Worm (Caenorhabditis elegans) whole organism, L4 larva: ENCODE data around the gene gkow-1.

Experiments
- D1046.2 ChIP-seq: fragments of 200-800 bp; sonication (Bioruptor generic); IDR thresholded peaks from 2 replicates; pipeline ENCODE4 v1.3.6; 2022; ENCODE audit warnings: missing genetic modification characterization, missing compliant biosample characterization
- F37D6.2 ChIP-seq: sonication (generic microtip); optimal IDR thresholded peaks from 2 replicates; lab custom pipeline; 2016; ENCODE audit warnings: mild to moderate bottlenecking, missing genetic modification characterization, missing compliant biosample characterization
- F44E2.7 ChIP-seq: fragments of 200-800 bp; sonication (Bioruptor generic); IDR thresholded peaks from 2 replicates; pipeline ENCODE4 v2.1.2; 2022; ENCODE audit warnings: missing genetic modification characterization, missing compliant biosample characterization
- R02D3.7 ChIP-seq: fragments of 150-350 bp; sonication (generic microtip); optimal IDR thresholded peaks from 3 replicates; lab custom pipeline; 2014; ENCODE audit warnings: missing biosample characterization, missing genetic modification characterization
- Y105C5A.15 ChIP-seq: fragments of 200-800 bp; sonication (Bioruptor generic); IDR thresholded peaks from 2 replicates; pipeline ENCODE4 v1.3.6; 2022; ENCODE audit warnings: missing genetic modification characterization, missing compliant biosample characterization
- Y5F2A.4 ChIP-seq: fragments of 200-800 bp; sonication (Bioruptor generic); optimal IDR thresholded peaks from 2 replicates; lab custom pipeline; 2018; ENCODE audit warnings: mild to moderate bottlenecking, missing genetic modification characterization, missing compliant biosample characterization
- aly-2 ChIP-seq: sonication (generic microtip); optimal IDR thresholded peaks from 2 replicates; lab custom pipeline; 2018; ENCODE audit warnings: missing biosample characterization, missing genetic modification characterization
- attf-4 ChIP-seq: sonication (generic microtip); optimal IDR thresholded peaks from 3 replicates; lab custom pipeline; 2017; ENCODE audit warnings: missing biosample characterization, missing genetic modification characterization
- ceh-20 ChIP-seq: fragments of 200-800 bp; sonication (Bioruptor generic); IDR thresholded peaks from 2 replicates; pipeline ENCODE4 v1.3.6; 2022; ENCODE audit warnings: missing genetic modification reagents, missing genetic modification characterization, missing compliant biosample characterization
- ceh-62 ChIP-seq: sonication (generic microtip); optimal IDR thresholded peaks from 2 replicates; lab custom pipeline; 2017; ENCODE audit warnings: missing biosample characterization, missing genetic modification characterization
- ctbp-1 ChIP-seq: fragments of 200-800 bp; sonication (Bioruptor generic); IDR thresholded peaks from 2 replicates; pipeline ENCODE4 v1.3.6; 2022; ENCODE audit warnings: missing genetic modification reagents, missing genetic modification characterization, missing compliant biosample characterization
- daf-12 ChIP-seq: fragments of 150-350 bp; optimal IDR thresholded peaks from 2 replicates; lab custom pipeline; 2014; ENCODE audit warnings: missing biosample characterization, missing genetic modification reagents, missing genetic modification characterization
- daf-16 ChIP-seq, 3 experiments: sonication (generic microtip); optimal IDR thresholded peaks; 2 replicates each; lab custom pipeline; 2016 to 2017; ENCODE audit warnings: missing genetic modification characterization in 3 of 3, missing genetic modification reagents in 3 of 3, mild to moderate bottlenecking in 2 of 3, missing compliant biosample characterization in 2 of 3, missing biosample characterization in 1 of 3, moderate library complexity in 1 of 3
- dmd-6 ChIP-seq: fragments of 200-800 bp; sonication (Bioruptor generic); IDR thresholded peaks from 2 replicates; pipeline ENCODE4 v1.3.6; 2022; ENCODE audit warnings: missing genetic modification reagents, missing genetic modification characterization, missing compliant biosample characterization
- dmd-9 ChIP-seq: fragments of 200-800 bp; sonication (Bioruptor generic); IDR thresholded peaks from 2 replicates; pipeline ENCODE4 v1.3.6; 2022; ENCODE audit warnings: missing genetic modification reagents, missing genetic modification characterization, missing compliant biosample characterization
- dpl-1 ChIP-seq: fragments of 150-350 bp; optimal IDR thresholded peaks from 2 replicates; lab custom pipeline; 2014; ENCODE audit warnings: missing biosample characterization, missing genetic modification reagents, missing genetic modification characterization
- egl-27 ChIP-seq: sonication (generic microtip); optimal IDR thresholded peaks from 3 replicates; lab custom pipeline; 2017; ENCODE audit warnings: missing biosample characterization, missing genetic modification reagents, missing genetic modification characterization
- egl-43 ChIP-seq: fragments of 200-800 bp; sonication (Bioruptor generic); IDR thresholded peaks from 2 replicates; pipeline ENCODE4 v1.3.6; 2022; ENCODE audit warnings: missing genetic modification reagents, missing genetic modification characterization, missing compliant biosample characterization
- hif-1 ChIP-seq, 2 experiments: sonication (generic microtip); optimal IDR thresholded peaks; 2 replicates each; lab custom pipeline; 2016 to 2017; ENCODE audit warnings: missing compliant biosample characterization in 2 of 2, missing genetic modification characterization in 2 of 2, missing genetic modification reagents in 2 of 2, missing genotype in 2 of 2, mild to moderate bottlenecking in 1 of 2
- hlh-11 ChIP-seq: fragments of 200-800 bp; sonication (Bioruptor generic); optimal IDR thresholded peaks from 2 replicates; lab custom pipeline; 2018; ENCODE audit warnings: mild to moderate bottlenecking, missing genetic modification characterization, missing compliant biosample characterization
- hlh-30 ChIP-seq: sonication (generic microtip); optimal IDR thresholded peaks from 2 replicates; lab custom pipeline; 2017; ENCODE audit warnings: antibody characterized with exemption, mild to moderate bottlenecking, missing genetic modification characterization, missing compliant biosample characterization; ENCODE audit not compliant: insufficient read depth
- hmg-1.1 ChIP-seq: fragments of 200-800 bp; sonication (Bioruptor generic); IDR thresholded peaks from 2 replicates; pipeline ENCODE4 v1.3.6; 2022; ENCODE audit warnings: missing genetic modification reagents, missing genetic modification characterization, missing compliant biosample characterization
- lim-7 ChIP-seq: fragments of 200-800 bp; sonication (Bioruptor generic); IDR thresholded peaks from 2 replicates; pipeline ENCODE4 v1.3.6; 2022; ENCODE audit warnings: missing genetic modification characterization, missing compliant biosample characterization
- lin-1 ChIP-seq: fragments of 200-800 bp; sonication (Bioruptor generic); IDR thresholded peaks from 2 replicates; pipeline ENCODE4 v1.3.6; 2022; ENCODE audit warnings: missing genetic modification reagents, missing genetic modification characterization, missing compliant biosample characterization
- lin-13 ChIP-seq: fragments of 150-350 bp; optimal IDR thresholded peaks from 2 replicates; lab custom pipeline; 2014; ENCODE audit warnings: missing biosample characterization, missing genetic modification reagents, missing genetic modification characterization
- lin-29 ChIP-seq: fragments of 200-800 bp; sonication (Bioruptor generic); IDR thresholded peaks from 2 replicates; pipeline ENCODE4 v1.3.6; 2022; ENCODE audit warnings: missing genetic modification reagents, missing genetic modification characterization, missing compliant biosample characterization
- lin-38 ChIP-seq: fragments of 200-800 bp; sonication (Bioruptor generic); IDR thresholded peaks from 2 replicates; pipeline ENCODE4 v1.3.6; 2022; ENCODE audit warnings: missing genetic modification reagents, missing genetic modification characterization, missing compliant biosample characterization
- lsy-2 ChIP-seq, 2 experiments: fragments of 150-350 bp in 1 of 2; sonication (generic microtip) in 1 of 2; optimal IDR thresholded peaks; 2 replicates each; lab custom pipeline; 2014 to 2017; ENCODE audit warnings: missing biosample characterization in 2 of 2, missing genetic modification characterization in 2 of 2
- madf-9 ChIP-seq: fragments of 200-800 bp; sonication (Bioruptor generic); conservative IDR thresholded peaks from 2 replicates; pipeline ENCODE4 v1.3.6; 2022; ENCODE audit warnings: missing genetic modification reagents, missing genetic modification characterization, missing compliant biosample characterization
- mdt-29 ChIP-seq: fragments of 200-800 bp; sonication (Bioruptor generic); IDR thresholded peaks from 2 replicates; pipeline ENCODE4 v1.3.6; 2022; ENCODE audit warnings: missing genetic modification reagents, missing genetic modification characterization, missing compliant biosample characterization
- mep-1 ChIP-seq: fragments of 150-350 bp; sonication (generic microtip); optimal IDR thresholded peaks from 3 replicates; lab custom pipeline; 2014; ENCODE audit warnings: missing biosample characterization, missing genetic modification characterization
- mes-2 ChIP-seq: sonication (generic microtip); optimal IDR thresholded peaks from 2 replicates; lab custom pipeline; 2016; ENCODE audit warnings: missing genotype, mild to moderate bottlenecking, missing genetic modification characterization, missing compliant biosample characterization; ENCODE audit not compliant: poor library complexity, severe bottlenecking
- mxl-3 ChIP-seq: fragments of 200-800 bp; sonication (Bioruptor generic); optimal IDR thresholded peaks from 2 replicates; lab custom pipeline; 2018; ENCODE audit warnings: mild to moderate bottlenecking, missing genetic modification characterization, missing compliant biosample characterization
- nhr-102 ChIP-seq: sonication (generic microtip); optimal IDR thresholded peaks from 2 replicates; lab custom pipeline; 2016; ENCODE audit warnings: mild to moderate bottlenecking, missing genetic modification characterization, moderate library complexity, missing compliant biosample characterization
- nhr-11 ChIP-seq: fragments of 150-350 bp; optimal IDR thresholded peaks from 2 replicates; lab custom pipeline; 2014; ENCODE audit warnings: missing biosample characterization, missing genetic modification characterization
- nhr-111 ChIP-seq: fragments of 200-800 bp; sonication (Bioruptor generic); optimal IDR thresholded peaks from 2 replicates; lab custom pipeline; 2018; ENCODE audit warnings: mild to moderate bottlenecking, missing genetic modification characterization, missing compliant biosample characterization
- nhr-237 ChIP-seq: sonication (generic microtip); optimal IDR thresholded peaks from 2 replicates; lab custom pipeline; 2017; ENCODE audit warnings: missing biosample characterization, missing genetic modification characterization
- nhr-28 ChIP-seq: fragments of 150-350 bp; optimal IDR thresholded peaks from 2 replicates; lab custom pipeline; 2014; ENCODE audit warnings: missing biosample characterization, missing genetic modification characterization
- nhr-42 ChIP-seq: fragments of 200-800 bp; sonication (Bioruptor generic); IDR thresholded peaks from 2 replicates; pipeline ENCODE4 v1.3.6; 2022; ENCODE audit warnings: missing genetic modification characterization, missing compliant biosample characterization
- nhr-77 ChIP-seq: fragments of 150-350 bp; optimal IDR thresholded peaks from 2 replicates; lab custom pipeline; 2014; ENCODE audit warnings: missing biosample characterization, missing genetic modification characterization
- rbr-2 ChIP-seq: sonication (generic microtip); optimal IDR thresholded peaks from 2 replicates; lab custom pipeline; 2016; ENCODE audit warnings: missing genotype, missing genetic modification characterization, missing compliant biosample characterization
- set-16 ChIP-seq: fragments of 200-800 bp; sonication (Bioruptor generic); IDR thresholded peaks from 2 replicates; pipeline ENCODE4 v1.3.6; 2022; ENCODE audit warnings: missing genetic modification reagents, missing genetic modification characterization, missing compliant biosample characterization
- spr-1 ChIP-seq: sonication (generic microtip); optimal IDR thresholded peaks from 2 replicates; lab custom pipeline; 2016; ENCODE audit warnings: mild to moderate bottlenecking, missing genetic modification characterization, missing compliant biosample characterization
- tag-97 ChIP-seq: fragments of 200-800 bp; sonication (Bioruptor generic); IDR thresholded peaks from 2 replicates; pipeline ENCODE4 v1.3.6; 2022; ENCODE audit warnings: missing genetic modification characterization, missing compliant biosample characterization
- tra-1 ChIP-seq: fragments of 200-800 bp; sonication (Bioruptor generic); IDR thresholded peaks from 2 replicates; pipeline ENCODE4 v1.3.6; 2022; ENCODE audit warnings: missing genetic modification reagents, missing genetic modification characterization, missing compliant biosample characterization
- zag-1 ChIP-seq: fragments of 150-350 bp; optimal IDR thresholded peaks from 2 replicates; lab custom pipeline; 2014; ENCODE audit warnings: missing biosample characterization, missing genetic modification characterization
- zip-11 ChIP-seq: fragments of 200-800 bp; sonication (Bioruptor generic); IDR thresholded peaks from 2 replicates; pipeline ENCODE4 v1.3.6; 2022; ENCODE audit warnings: missing genetic modification characterization, missing compliant biosample characterization
- zip-2 ChIP-seq: fragments of 150-350 bp; optimal IDR thresholded peaks from 2 replicates; lab custom pipeline; 2014; ENCODE audit warnings: missing biosample characterization, missing genetic modification characterization
- ztf-7 ChIP-seq: fragments of 150-350 bp; optimal IDR thresholded peaks from 2 replicates; lab custom pipeline; 2014; ENCODE audit warnings: missing biosample characterization, missing genetic modification characterization

The gkow-1 gene

ce11 chrIV:10330962-10331361 is 27.0 kb upstream of the gkow-1 start (continued):
- TF ChIP-seq hmg-1.1 (GFP tag; lab: Robert Waterston, UW), result peak; percentile 50; the same call in 1 of the 2 replicates
- TF ChIP-seq egl-43 (GFP tag; lab: Robert Waterston, UW), result peak; percentile 37; the same call in 1 of the 2 replicates
- no peak for TF ChIP-seq nhr-11
- TF ChIP-seq tra-1, result 0 out of 2 replicates have a peak, but pooled peaks have one; percentile 28
- TF ChIP-seq ctbp-1 (GFP tag; lab: Robert Waterston, UW), result 0 out of 2 replicates have a peak, but pooled peaks have one; percentile 14
- TF ChIP-seq dmd-6 (GFP tag; lab: Robert Waterston, UW), result peak; percentile 59
- no peak for TF ChIP-seq Y105C5A.15 (GFP tag; lab: Robert Waterston, UW)
- TF ChIP-seq D1046.2 (GFP tag; lab: Robert Waterston, UW), result 0 out of 2 replicates have a peak, but pooled peaks have one; percentile 50
- TF ChIP-seq mes-2 (tag; lab: Kevin White, UChicago), result peak; percentile 11
- no peak for TF ChIP-seq daf-12 (tag; lab: Kevin White, UChicago)
- peak; percentile 14 for TF ChIP-seq nhr-102 (tag; lab: Kevin White, UChicago)
- TF ChIP-seq attf-4 (tag; lab: Kevin White, UChicago), result no peak

ce11 chrIV:10331882-10332281 is 26.1 kb upstream of the gkow-1 start:
- TF ChIP-seq ceh-20 (GFP tag; lab: Robert Waterston, UW) (peak; percentile 21; the same call in 1 of the 2 replicates), nhr-111 (no peak), lin-38 (GFP tag; lab: Robert Waterston, UW) (no peak), zip-11 (GFP tag; lab: Robert Waterston, UW) (no peak), F44E2.7 (no peak), ctbp-1 (GFP tag; lab: Robert Waterston, UW) (no peak), lin-29 (GFP tag; lab: Robert Waterston, UW) (no peak), rbr-2 (tag; lab: Kevin White, UChicago) (no peak), ztf-7 (tag; lab: Kevin White, UChicago) (no peak), lim-7 (GFP tag; lab: Robert Waterston, UW) (no peak), aly-2 (tag; lab: Kevin White, UChicago) (no peak), mxl-3 (GFP tag; lab: Kevin White, UChicago) (peak; percentile 18), tag-97 (GFP tag; lab: Robert Waterston, UW) (no peak), R02D3.7 (tag; lab: Kevin White, UChicago) (no peak), nhr-77 (tag; lab: Kevin White, UChicago) (peak; percentile 78), dpl-1 (GFP tag; lab: Kevin White, UChicago) (no peak), D1046.2 (GFP tag; lab: Robert Waterston, UW) (no peak), Y5F2A.4 (GFP tag; lab: Kevin White, UChicago) (no peak), ceh-62 (no peak), lin-13 (no peak), mep-1 (tag; lab: Kevin White, UChicago) (no peak), egl-43 (GFP tag; lab: Robert Waterston, UW) (no peak), nhr-42 (GFP tag; lab: Robert Waterston, UW) (no peak), hlh-11 (tag; lab: Kevin White, UChicago) (peak; percentile 78), hif-1 (tag; optimal IDR thresholded peaks at IDR 0.05; lab: Kevin White, UChicago) (no peak), nhr-28 (tag; lab: Kevin White, UChicago) (peak; percentile 69), F37D6.2 (no peak), nhr-237 (no peak), dmd-9 (GFP tag; lab: Robert Waterston, UW) (no peak), hlh-30 (peak; percentile 26), mdt-29 (no peak), daf-16 (GFP tag; optimal IDR thresholded peaks at IDR 0.05; lab: Kevin White, UChicago) (no peak), daf-16 (tag; optimal IDR thresholded peaks at IDR 0.05; lab: Kevin White, UChicago) (peak; percentile 85), zag-1 (no peak), lsy-2 (tag; optimal IDR thresholded peaks at IDR 0.05; lab: Kevin White, UChicago) (peak in 1 of 2 experiments; percentile 23), mes-2 (tag; lab: Kevin White, UChicago) (peak; percentile 16), set-16 (GFP tag; lab: Robert Waterston, UW) (no peak), egl-27 (no peak), spr-1 (tag; lab: Kevin White, UChicago) (no peak), madf-9 (GFP tag; lab: Robert Waterston, UW) (no peak), zip-2 (tag; lab: Kevin White, UChicago) (no peak), lin-1 (GFP tag; lab: Robert Waterston, UW) (peak; percentile 72; the same call in 1 of the 2 replicates)
